Worm (Caenorhabditis elegans) whole organism, young adult: ENCODE data around the gene F38B7.3.

Experiments
- B0336.3 ChIP-seq: fragments of 200-800 bp; sonication (Bioruptor generic); IDR thresholded peaks from 2 replicates; pipeline ENCODE4 v1.3.6; 2022; ENCODE audit warnings: missing genetic modification characterization, missing compliant biosample characterization
- D2030.7 ChIP-seq: fragments of 200-800 bp; sonication (Bioruptor generic); IDR thresholded peaks from 2 replicates; pipeline ENCODE4 v1.3.6; 2022; ENCODE audit warnings: missing genetic modification reagents, missing genetic modification characterization, missing compliant biosample characterization
- F10E7.11 ChIP-seq: sonication (generic microtip); optimal IDR thresholded peaks from 2 replicates; lab custom pipeline; 2017; ENCODE audit warnings: mild to moderate bottlenecking, missing genetic modification characterization, moderate library complexity, missing compliant biosample characterization
- F23B12.7 ChIP-seq: sonication (generic microtip); optimal IDR thresholded peaks from 2 replicates; lab custom pipeline; 2017; ENCODE audit warnings: missing genetic modification characterization, mild to moderate bottlenecking, missing compliant biosample characterization, antibody characterized with exemption, moderate library complexity; ENCODE audit not compliant: insufficient read depth
- F33H1.4 ChIP-seq: fragments of 200-800 bp; sonication (Bioruptor generic); IDR thresholded peaks from 2 replicates; pipeline ENCODE4 v1.3.6; 2022; ENCODE audit warnings: missing genetic modification reagents, missing genetic modification characterization, missing compliant biosample characterization
- F49E8.2 ChIP-seq: sonication (generic microtip); optimal IDR thresholded peaks from 3 replicates; lab custom pipeline; 2017; ENCODE audit warnings: missing genetic modification characterization, mild to moderate bottlenecking, missing compliant biosample characterization, antibody characterized with exemption, moderate library complexity; ENCODE audit not compliant: insufficient read depth
- F52B5.7 ChIP-seq: sonication (generic microtip); optimal IDR thresholded peaks from 2 replicates; lab custom pipeline; 2016; ENCODE audit warnings: mild to moderate bottlenecking, missing genetic modification characterization, missing compliant biosample characterization
- F57A8.1 ChIP-seq: fragments of 200-800 bp; sonication (Bioruptor generic); optimal IDR thresholded peaks from 2 replicates; lab custom pipeline; 2018; ENCODE audit warnings: mild to moderate bottlenecking, missing genetic modification characterization, moderate library complexity, missing compliant biosample characterization
- F57C9.4 ChIP-seq: sonication (generic microtip); optimal IDR thresholded peaks from 2 replicates; lab custom pipeline; 2017; ENCODE audit warnings: mild to moderate bottlenecking, missing genetic modification characterization, missing compliant biosample characterization
- T26A5.8 ChIP-seq: sonication (generic microtip); optimal IDR thresholded peaks from 2 replicates; lab custom pipeline; 2016; ENCODE audit warnings: missing genetic modification characterization, missing compliant biosample characterization
- Y56A3A.18 ChIP-seq: fragments of 200-800 bp; sonication (Bioruptor generic); IDR thresholded peaks from 2 replicates; pipeline ENCODE4 v1.3.6; 2022; ENCODE audit warnings: missing genetic modification reagents, missing genetic modification characterization, missing compliant biosample characterization
- ZK185.1 ChIP-seq: sonication (generic microtip); optimal IDR thresholded peaks from 2 replicates; lab custom pipeline; 2016; ENCODE audit warnings: mild to moderate bottlenecking, missing genetic modification characterization, missing compliant biosample characterization; ENCODE audit not compliant: poor library complexity, severe bottlenecking
- akir-1 ChIP-seq: fragments of 200-800 bp; sonication (Bioruptor generic); optimal IDR thresholded peaks from 2 replicates; lab custom pipeline; 2018; ENCODE audit warnings: mild to moderate bottlenecking, missing genetic modification characterization, moderate library complexity, missing compliant biosample characterization
- attf-3 ChIP-seq: fragments of 200-800 bp; sonication (Bioruptor generic); conservative IDR thresholded peaks from 2 replicates; pipeline ENCODE4 v1.3.6; 2022; ENCODE audit warnings: missing genetic modification reagents, missing genetic modification characterization, missing compliant biosample characterization
- ccch-3 ChIP-seq: fragments of 200-800 bp; sonication (Bioruptor generic); optimal IDR thresholded peaks from 2 replicates; lab custom pipeline; 2018; ENCODE audit warnings: mild to moderate bottlenecking, missing genetic modification characterization, missing compliant biosample characterization
- dpl-1 ChIP-seq: fragments of 150-350 bp; optimal IDR thresholded peaks from 2 replicates; lab custom pipeline; 2014; ENCODE audit warnings: missing biosample characterization, missing genetic modification reagents, missing genetic modification characterization
- efl-1 ChIP-seq: fragments of 150-350 bp; optimal IDR thresholded peaks from 2 replicates; lab custom pipeline; 2014; ENCODE audit warnings: missing biosample characterization, missing genetic modification reagents, missing genetic modification characterization
- egl-18 ChIP-seq: fragments of 200-800 bp; sonication (Bioruptor generic); IDR thresholded peaks from 2 replicates; pipeline ENCODE4 v1.3.6; 2022; ENCODE audit warnings: missing genetic modification reagents, missing genetic modification characterization, missing compliant biosample characterization
- fkh-3 ChIP-seq: sonication (generic microtip); optimal IDR thresholded peaks from 2 replicates; lab custom pipeline; 2016; ENCODE audit warnings: mild to moderate bottlenecking, missing genetic modification characterization, missing compliant biosample characterization
- hmg-1.2 ChIP-seq: fragments of 200-800 bp; sonication (Bioruptor generic); IDR thresholded peaks from 2 replicates; pipeline ENCODE4 v1.3.6; 2022; ENCODE audit warnings: missing genetic modification reagents, missing genetic modification characterization, missing compliant biosample characterization
- hmg-20 ChIP-seq: fragments of 200-800 bp; sonication (Bioruptor generic); IDR thresholded peaks from 2 replicates; pipeline ENCODE4 v1.3.6; 2022; ENCODE audit warnings: missing genetic modification reagents, missing genetic modification characterization, missing compliant biosample characterization
- lag-1 ChIP-seq: fragments of 200-800 bp; sonication (Bioruptor generic); IDR thresholded peaks from 2 replicates; pipeline ENCODE4 v1.3.6; 2022; ENCODE audit warnings: missing genetic modification reagents, missing genetic modification characterization, missing compliant biosample characterization
- lin-40 ChIP-seq: sonication (generic microtip); optimal IDR thresholded peaks from 2 replicates; lab custom pipeline; 2016; ENCODE audit warnings: missing genetic modification characterization, mild to moderate bottlenecking, missing compliant biosample characterization, missing genotype, missing genetic modification reagents
- lir-1 ChIP-seq: fragments of 200-800 bp; sonication (Bioruptor generic); conservative IDR thresholded peaks from 2 replicates; pipeline ENCODE4 v1.3.6; 2022; ENCODE audit warnings: missing genetic modification reagents, missing genetic modification characterization, missing compliant biosample characterization
- madf-10 ChIP-seq: sonication (generic microtip); optimal IDR thresholded peaks from 2 replicates; lab custom pipeline; 2016; ENCODE audit warnings: mild to moderate bottlenecking, missing genetic modification characterization, missing compliant biosample characterization
- madf-8 ChIP-seq: fragments of 200-800 bp; sonication (Bioruptor generic); conservative IDR thresholded peaks from 2 replicates; pipeline ENCODE4 v1.3.6; 2022; ENCODE audit warnings: missing genetic modification reagents, missing genetic modification characterization, missing compliant biosample characterization
- mcd-1 ChIP-seq: fragments of 200-800 bp; sonication (Bioruptor generic); IDR thresholded peaks from 2 replicates; pipeline ENCODE4 v1.3.6; 2022; ENCODE audit warnings: missing genetic modification reagents, missing genetic modification characterization, missing compliant biosample characterization
- nhr-120 ChIP-seq: fragments of 200-800 bp; sonication (Bioruptor generic); IDR thresholded peaks from 2 replicates; pipeline ENCODE4 v1.3.6; 2022; ENCODE audit warnings: missing genetic modification characterization, missing compliant biosample characterization
- nhr-179 ChIP-seq: sonication (generic microtip); optimal IDR thresholded peaks from 2 replicates; lab custom pipeline; 2016; ENCODE audit warnings: mild to moderate bottlenecking, missing genetic modification characterization, missing compliant biosample characterization
- nhr-27 ChIP-seq: fragments of 200-800 bp; sonication (Bioruptor generic); optimal IDR thresholded peaks from 2 replicates; lab custom pipeline; 2018; ENCODE audit warnings: mild to moderate bottlenecking, missing genetic modification characterization, moderate library complexity, missing compliant biosample characterization
- nhr-90 ChIP-seq: sonication (generic microtip); optimal IDR thresholded peaks from 2 replicates; lab custom pipeline; 2016; ENCODE audit warnings: missing genotype, mild to moderate bottlenecking, missing genetic modification characterization, missing compliant biosample characterization
- repo-1 ChIP-seq: sonication (generic microtip); optimal IDR thresholded peaks from 2 replicates; lab custom pipeline; 2017; ENCODE audit warnings: mild to moderate bottlenecking, missing genetic modification characterization, missing compliant biosample characterization
- rpc-1 ChIP-seq, 2 experiments: fragments of 150-350 bp in 1 of 2; sonication (generic microtip) in 1 of 2; optimal IDR thresholded peaks; 2 replicates each; lab custom pipeline; 2014 to 2018; ENCODE audit warnings: missing biosample characterization in 1 of 2, missing genetic modification characterization in 1 of 2, missing genetic modification reagents in 1 of 2, missing genotype in 1 of 2
- snpc-3.4 ChIP-seq: sonication (generic microtip); optimal IDR thresholded peaks from 2 replicates; lab custom pipeline; 2017; ENCODE audit warnings: missing genetic modification characterization, mild to moderate bottlenecking, missing compliant biosample characterization, antibody characterized with exemption, moderate library complexity, missing genotype, missing genetic modification reagents
- tbx-9 ChIP-seq: sonication (generic microtip); optimal IDR thresholded peaks from 2 replicates; lab custom pipeline; 2016; ENCODE audit warnings: borderline replicate concordance, missing genetic modification characterization, inconsistent platforms, missing compliant biosample characterization
- zim-3 ChIP-seq: sonication (generic microtip); optimal IDR thresholded peaks from 2 replicates; lab custom pipeline; 2017; ENCODE audit warnings: mild to moderate bottlenecking, missing genetic modification characterization, moderate library complexity, missing compliant biosample characterization

The F38B7.3 gene

DNA sequence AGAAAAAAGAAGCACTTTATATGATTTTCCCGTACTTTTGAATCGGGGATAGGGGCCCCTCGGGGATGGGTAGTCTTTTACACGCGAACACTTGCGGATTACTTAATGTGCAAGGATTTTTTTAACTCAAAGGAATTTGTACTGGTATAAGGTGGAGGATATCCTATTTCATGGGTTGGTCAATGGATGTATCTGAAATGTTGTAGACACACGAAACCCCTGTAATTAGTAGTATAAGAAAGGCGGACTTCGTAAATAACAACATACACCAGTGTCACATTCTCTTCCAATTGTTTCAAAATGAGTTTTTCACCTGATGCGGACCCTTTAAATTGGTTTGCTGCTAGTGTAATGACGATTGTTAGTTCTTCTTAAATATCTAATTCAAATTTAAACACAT, 44.5 kb downstream of the F38B7.3 start, which contains the start of gene srx-80:
Gene srx-80, plus strand, starts transcription at position 301 of the 400 bp plus-strand sequence.
- TF ChIP-seq F49E8.2 (no peak), D2030.7 (GFP tag; lab: Robert Waterston, UW) (no peak), hmg-20 (GFP tag; lab: Robert Waterston, UW) (no peak), nhr-90 (tag; lab: Kevin White, UChicago) (no peak), efl-1 (no peak), akir-1 (no peak), F57C9.4 (tag; lab: Kevin White, UChicago) (no peak), zim-3 (tag; lab: Kevin White, UChicago) (no peak), nhr-27 (tag; lab: Kevin White, UChicago) (no peak), ZK185.1 (tag; lab: Kevin White, UChicago) (no peak), lir-1 (no peak), F10E7.11 (no peak), F33H1.4 (no peak), nhr-120 (GFP tag; lab: Robert Waterston, UW) (no peak), Y56A3A.18 (GFP tag; lab: Robert Waterston, UW) (no peak), snpc-3.4 (no peak)
- TF ChIP-seq, all 124 proteins: peak for 0

DNA sequence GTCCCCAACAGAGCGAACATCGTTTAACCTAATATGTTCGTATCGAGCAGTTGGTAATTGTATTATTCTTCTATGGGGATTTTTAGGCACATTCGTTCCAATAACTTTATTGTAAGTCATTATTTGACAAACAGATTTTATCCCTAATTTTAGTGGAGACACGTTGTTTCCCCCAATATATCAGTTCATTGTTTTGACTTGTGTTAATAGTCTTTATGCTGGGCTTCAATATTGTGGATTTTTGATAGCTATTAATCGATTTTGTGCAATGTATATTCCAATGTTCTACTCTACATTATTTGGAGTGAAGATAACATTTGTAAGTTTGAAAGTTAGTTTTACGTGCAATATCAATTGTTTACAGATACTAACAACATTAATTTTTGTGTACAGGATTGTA, 45.0 kb downstream of the F38B7.3 start:
- TF ChIP-seq ccch-3 (GFP tag; lab: Kevin White, UChicago) = no peak
- TF ChIP-seq F10E7.11 = no peak
- no peak for TF ChIP-seq attf-3
- TF ChIP-seq, all 124 proteins: peak for 0

DNA sequence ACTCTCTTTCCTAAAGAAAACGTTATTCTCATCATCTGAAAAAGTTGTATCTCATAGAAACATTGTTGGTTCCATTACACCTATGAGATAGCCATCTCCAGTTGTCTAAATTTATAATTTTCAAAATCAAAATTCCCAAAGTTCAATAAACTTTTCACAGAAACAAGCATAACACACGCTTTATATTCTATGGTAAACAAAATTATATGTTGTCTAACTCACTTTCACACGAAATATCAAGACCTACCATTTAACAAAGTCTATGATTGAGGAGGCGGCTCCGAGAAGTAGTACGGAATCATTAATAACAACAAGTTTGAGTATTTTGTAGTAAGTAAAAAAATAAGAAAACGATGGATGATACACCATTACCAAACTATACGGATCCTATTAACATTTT, 49.9 kb downstream of the F38B7.3 start, which contains the start of gene srx-84:
Gene srx-84, plus strand, starts transcription at position 301 of the 400 bp plus-strand sequence.
- TF ChIP-seq nhr-179 (tag; lab: Kevin White, UChicago) (no peak), B0336.3 (GFP tag; lab: Robert Waterston, UW) (no peak), repo-1 (tag; lab: Kevin White, UChicago) (no peak), tbx-9 (tag; lab: Kevin White, UChicago) (no peak), mcd-1 (GFP tag; lab: Robert Waterston, UW) (no peak), hmg-1.2 (GFP tag; lab: Robert Waterston, UW) (no peak), F57A8.1 (GFP tag; lab: Kevin White, UChicago) (no peak), madf-8 (no peak), dpl-1 (GFP tag; lab: Kevin White, UChicago) (no peak), lin-40 (no peak), F23B12.7 (tag; lab: Kevin White, UChicago) (no peak), madf-10 (tag; lab: Kevin White, UChicago) (no peak), egl-18 (GFP tag; lab: Robert Waterston, UW) (no peak), rpc-1 (optimal IDR thresholded peaks at IDR 0.05; lab: Kevin White, UChicago) (no peak), rpc-1 (tag; optimal IDR thresholded peaks at IDR 0.05; lab: Kevin White, UChicago) (no peak), T26A5.8 (tag; lab: Kevin White, UChicago) (no peak), fkh-3 (no peak), F52B5.7 (tag; lab: Kevin White, UChicago) (no peak), lag-1 (GFP tag; lab: Robert Waterston, UW) (no peak)
